Fruit fly (Drosophila melanogaster) whole organism, embryonic: ENCODE results near the gene CG12691.

ENCODE experiments used
- Aef1 ChIP-seq: fragments of 200-800 bp; sonication (Bioruptor generic); IDR thresholded peaks from 3 replicates; pipeline ENCODE4 v1.3.6; 2022; ENCODE audit warnings: missing biosample characterization, missing genetic modification characterization
- Atf6 ChIP-seq: fragments of 200-800 bp; sonication (Bioruptor generic); IDR thresholded peaks from 2 replicates; pipeline ENCODE4 v1.3.6; 2022; ENCODE audit warnings: missing biosample characterization, missing genetic modification characterization
- CG10543 ChIP-seq: fragments of 200-800 bp; sonication (Bioruptor generic); optimal IDR thresholded peaks from 3 replicates; lab custom pipeline; 2017; ENCODE audit warnings: missing biosample characterization, mild to moderate bottlenecking, missing genetic modification characterization, moderate library complexity
- CG10979 ChIP-seq: fragments of 200-800 bp; sonication (Bioruptor generic); optimal IDR thresholded peaks from 2 replicates; lab custom pipeline; 2018; ENCODE audit warnings: missing biosample characterization, mild to moderate bottlenecking, missing genetic modification characterization, moderate library complexity
- CG11504 ChIP-seq: fragments of 200-800 bp; sonication (Bioruptor generic); optimal IDR thresholded peaks from 3 replicates; lab custom pipeline; 2019; ENCODE audit warnings: missing biosample characterization, mild to moderate bottlenecking, missing genetic modification characterization, moderate library complexity
- CG14667 ChIP-seq: fragments of 200-800 bp; sonication (Bioruptor generic); IDR thresholded peaks from 2 replicates; pipeline ENCODE4 v1.3.6; 2022; ENCODE audit warnings: missing biosample characterization, missing genetic modification characterization
- CG14710 ChIP-seq: fragments of 200-800 bp; sonication (Bioruptor generic); optimal IDR thresholded peaks from 3 replicates; lab custom pipeline; 2019; ENCODE audit warnings: missing biosample characterization, mild to moderate bottlenecking, missing genetic modification characterization, moderate library complexity
- CG15073 ChIP-seq: fragments of 200-800 bp; sonication (Bioruptor generic); optimal IDR thresholded peaks from 2 replicates; lab custom pipeline; 2016; ENCODE audit warnings: missing biosample characterization, missing genetic modification characterization
- CG15601 ChIP-seq: fragments of 200-800 bp; sonication (Bioruptor generic); optimal IDR thresholded peaks from 3 replicates; lab custom pipeline; 2019; ENCODE audit warnings: missing biosample characterization, mild to moderate bottlenecking, missing genetic modification characterization, moderate library complexity
- CG16815 ChIP-seq: fragments of 200-800 bp; sonication (Bioruptor generic); optimal IDR thresholded peaks from 3 replicates; lab custom pipeline; 2017; ENCODE audit warnings: missing biosample characterization, mild to moderate bottlenecking, missing genetic modification characterization
- CG1792 ChIP-seq: fragments of 200-800 bp; sonication (Bioruptor generic); optimal IDR thresholded peaks from 2 replicates; lab custom pipeline; 2016; ENCODE audit warnings: missing biosample characterization, missing genetic modification characterization
- CG3163 ChIP-seq: fragments of 200-800 bp; sonication (Bioruptor generic); optimal IDR thresholded peaks from 3 replicates; lab custom pipeline; 2016; ENCODE audit warnings: missing biosample characterization, missing genetic modification characterization
- CG4707 ChIP-seq: fragments of 200-800 bp; sonication (Bioruptor generic); optimal IDR thresholded peaks from 2 replicates; lab custom pipeline; 2018; ENCODE audit warnings: missing biosample characterization, mild to moderate bottlenecking, missing genetic modification characterization, moderate library complexity
- CG6683 ChIP-seq: fragments of 200-800 bp; sonication (Bioruptor generic); optimal IDR thresholded peaks from 2 replicates; lab custom pipeline; 2017; ENCODE audit warnings: missing biosample characterization, mild to moderate bottlenecking, missing genetic modification characterization, missing genetic modification reagents
- CG7271 ChIP-seq: fragments of 200-800 bp; sonication (Bioruptor generic); optimal IDR thresholded peaks from 2 replicates; lab custom pipeline; 2018; ENCODE audit warnings: missing biosample characterization, mild to moderate bottlenecking, missing genetic modification characterization, moderate library complexity
- CG7357 ChIP-seq: fragments of 200-800 bp; sonication (Bioruptor generic); IDR thresholded peaks from 3 replicates; pipeline ENCODE4 v1.3.6; 2022; ENCODE audit warnings: missing biosample characterization, missing genetic modification characterization
- CG7556 ChIP-seq: fragments of 200-800 bp; sonication (Bioruptor generic); optimal IDR thresholded peaks from 2 replicates; lab custom pipeline; 2017; ENCODE audit warnings: missing biosample characterization, mild to moderate bottlenecking, missing genetic modification characterization
- CG7839 ChIP-seq: fragments of 200-800 bp; sonication (Bioruptor generic); optimal IDR thresholded peaks from 3 replicates; lab custom pipeline; 2018; ENCODE audit warnings: missing biosample characterization, mild to moderate bottlenecking, missing genetic modification characterization, moderate library complexity
- Dip2 ChIP-seq: fragments of 200-800 bp; sonication (Bioruptor generic); IDR thresholded peaks from 2 replicates; pipeline ENCODE4 v1.3.6; 2022; ENCODE audit warnings: missing biosample characterization, missing genetic modification characterization
- Dll ChIP-seq: fragments of 200-800 bp; sonication (Bioruptor generic); IDR thresholded peaks from 4 replicates; pipeline ENCODE4 v1.3.6; 2022; ENCODE audit warnings: missing biosample characterization, missing genetic modification characterization; ENCODE audit not compliant: partially characterized antibody
- Dref ChIP-seq: fragments of 200-800 bp; sonication (Bioruptor generic); IDR thresholded peaks from 2 replicates; pipeline ENCODE4 v1.3.6; 2022; ENCODE audit warnings: missing biosample characterization, missing genetic modification characterization
- Drgx ChIP-seq: fragments of 200-800 bp; sonication (Bioruptor generic); IDR thresholded peaks from 2 replicates; pipeline ENCODE4 v1.3.6; 2022; ENCODE audit warnings: missing biosample characterization, missing genetic modification characterization
- Ets65A ChIP-seq: fragments of 200-800 bp; sonication (Bioruptor generic); peaks from one replicate; lab custom pipeline; 2016; ENCODE audit warnings: missing biosample characterization, missing genetic modification characterization
- Fer2 ChIP-seq: fragments of 200-800 bp; sonication (Bioruptor generic); optimal IDR thresholded peaks from 2 replicates; lab custom pipeline; 2018; ENCODE audit warnings: missing biosample characterization, mild to moderate bottlenecking, missing genetic modification characterization, moderate library complexity
- Hmx ChIP-seq: fragments of 200-800 bp; sonication (Bioruptor generic); optimal IDR thresholded peaks from 2 replicates; lab custom pipeline; 2016; ENCODE audit warnings: missing biosample characterization, missing genetic modification characterization
- Med ChIP-seq: fragments of 200-800 bp; sonication (Bioruptor generic); peaks from one replicate; lab custom pipeline; 2016; ENCODE audit warnings: missing biosample characterization, missing genetic modification characterization, mild to moderate bottlenecking, inconsistent platforms, moderate library complexity
- NC2α ChIP-seq: fragments of 200-800 bp; sonication (Bioruptor generic); optimal IDR thresholded peaks from 2 replicates; lab custom pipeline; 2016; ENCODE audit warnings: missing biosample characterization, missing genetic modification characterization
- Rfx ChIP-seq: fragments of 200-800 bp; sonication (Bioruptor generic); IDR thresholded peaks from 2 replicates; pipeline ENCODE4 v1.3.6; 2022; ENCODE audit warnings: missing biosample characterization, missing genetic modification characterization
- Sox102F ChIP-seq: fragments of 200-800 bp; sonication (Bioruptor generic); optimal IDR thresholded peaks from 2 replicates; lab custom pipeline; 2018; ENCODE audit warnings: missing biosample characterization, mild to moderate bottlenecking, missing genetic modification characterization, moderate library complexity
- Tbp ChIP-seq: fragments of >200 bp; optimal IDR thresholded peaks from 2 replicates; lab custom pipeline; 2018; ENCODE audit warnings: missing biosample characterization, missing genetic modification characterization
- ara ChIP-seq: fragments of 200-800 bp; sonication (Bioruptor generic); IDR thresholded peaks from 2 replicates; pipeline ENCODE4 v1.3.6; 2022; ENCODE audit warnings: missing biosample characterization, missing genetic modification characterization
- cg ChIP-seq: fragments of 200-800 bp; sonication (Bioruptor generic); optimal IDR thresholded peaks from 3 replicates; lab custom pipeline; 2019; ENCODE audit warnings: missing biosample characterization, mild to moderate bottlenecking, missing genetic modification characterization, moderate library complexity
- crp ChIP-seq, 2 experiments: fragments of 200-800 bp; sonication (Bioruptor generic); optimal IDR thresholded peaks; 2 replicates in 1 of 2; 3 replicates in 1 of 2; lab custom pipeline; 2017; ENCODE audit warnings: missing biosample characterization in 2 of 2, missing genetic modification characterization in 2 of 2, mild to moderate bottlenecking in 1 of 2, moderate library complexity in 1 of 2
- da ChIP-seq: fragments of 200-800 bp; sonication (Bioruptor generic); optimal IDR thresholded peaks from 2 replicates; lab custom pipeline; 2016; ENCODE audit warnings: missing biosample characterization, missing genetic modification characterization
- ewg ChIP-seq: fragments of 200-800 bp; sonication (Bioruptor generic); optimal IDR thresholded peaks from 3 replicates; lab custom pipeline; 2017; ENCODE audit warnings: mild to moderate bottlenecking, missing biosample characterization, missing genetic modification reagents, missing genetic modification characterization
- fd64A ChIP-seq: fragments of 200-800 bp; sonication (Bioruptor generic); optimal IDR thresholded peaks from 3 replicates; lab custom pipeline; 2018; ENCODE audit warnings: missing biosample characterization, mild to moderate bottlenecking, missing genetic modification characterization
- nom ChIP-seq: fragments of 200-800 bp; sonication (Bioruptor generic); optimal IDR thresholded peaks from 2 replicates; lab custom pipeline; 2017; ENCODE audit warnings: missing biosample characterization, missing genetic modification characterization, mild to moderate bottlenecking, moderate library complexity, missing genetic modification reagents
- pros ChIP-seq: fragments of 200-800 bp; sonication (Bioruptor generic); optimal IDR thresholded peaks from 3 replicates; lab custom pipeline; 2019; ENCODE audit warnings: missing biosample characterization, mild to moderate bottlenecking, missing genetic modification characterization, moderate library complexity
- repo ChIP-seq: fragments of 200-800 bp; sonication (Bioruptor generic); optimal IDR thresholded peaks from 2 replicates; lab custom pipeline; 2016; ENCODE audit warnings: missing biosample characterization, missing genetic modification characterization
- row ChIP-seq: fragments of 200-800 bp; sonication (Bioruptor generic); IDR thresholded peaks from 3 replicates; pipeline ENCODE4 v1.3.6; 2022; ENCODE audit warnings: missing biosample characterization, missing genetic modification characterization
- scrt ChIP-seq: fragments of 200-800 bp; sonication (Bioruptor generic); optimal IDR thresholded peaks from 2 replicates; lab custom pipeline; 2018; ENCODE audit warnings: missing biosample characterization, mild to moderate bottlenecking, missing genetic modification characterization, moderate library complexity
- sens ChIP-seq: fragments of 200-800 bp; sonication (Bioruptor generic); peaks from one replicate; lab custom pipeline; 2016; ENCODE audit warnings: missing biosample characterization, missing genetic modification characterization
- stwl ChIP-seq: fragments of 200-800 bp; sonication (Bioruptor generic); optimal IDR thresholded peaks from 3 replicates; lab custom pipeline; 2018; ENCODE audit warnings: missing biosample characterization, mild to moderate bottlenecking, missing genetic modification characterization, moderate library complexity
- z ChIP-seq: fragments of 200-800 bp; sonication (Bioruptor generic); IDR thresholded peaks from 3 replicates; pipeline ENCODE4 v1.3.6; 2022; ENCODE audit warnings: missing biosample characterization, missing genetic modification characterization
- zfh1 ChIP-seq: fragments of 200-800 bp; sonication (Bioruptor generic); IDR thresholded peaks from 3 replicates; pipeline ENCODE4 v1.3.6; 2022; ENCODE audit warnings: missing biosample characterization, missing genetic modification characterization

Gene CG12691

dm6 chrX:4225020-4225419 is 40.9 kb upstream of the CG12691 start (continued):
- TF ChIP-seq CG7271 (tag; lab: Kevin White, UChicago): no peak
- TF ChIP-seq Aef1: no peak
- TF ChIP-seq Med (GFP tag; lab: Kevin White, UChicago): peak; percentile 43
- no peak for TF ChIP-seq CG10543 (GFP tag; lab: Kevin White, UChicago)
- no peak for TF ChIP-seq CG15601
- no peak for TF ChIP-seq Atf6 (GFP tag; lab: Robert Waterston, UW)
- TF ChIP-seq CG3163 (GFP tag; lab: Kevin White, UChicago): no peak
- TF ChIP-seq CG10979 (tag; lab: Kevin White, UChicago): peak; percentile 32
- no peak for TF ChIP-seq Dip2 (GFP tag; lab: Robert Waterston, UW)
- no peak for TF ChIP-seq Hmx (GFP tag; lab: Kevin White, UChicago)
- no peak for TF ChIP-seq Sox102F (GFP tag; lab: Kevin White, UChicago)
- TF ChIP-seq Fer2 (tag; lab: Kevin White, UChicago): no peak
- peak; percentile 20 for TF ChIP-seq CG11504
- peak; percentile 9 for TF ChIP-seq CG7839
- TF ChIP-seq row (GFP tag; lab: Robert Waterston, UW): peak; percentile 12; the same call in 1 of the 3 replicates
- TF ChIP-seq zfh1 (GFP tag; lab: Robert Waterston, UW): no peak
- no peak for TF ChIP-seq NC2α (GFP tag; lab: Kevin White, UChicago)
- TF ChIP-seq CG14667 (GFP tag; lab: Robert Waterston, UW): no peak

- TF ChIP-seq z (GFP tag; lab: Robert Waterston, UW) (peak; percentile 85), Tbp (no peak), stwl (tag; lab: Kevin White, UChicago) (peak; percentile 26), Rfx (GFP tag; lab: Robert Waterston, UW) (0 out of 2 replicates have a peak, but pooled peaks have one; percentile 10), pros (GFP tag; lab: Kevin White, UChicago) (no peak), CG15073 (GFP tag; lab: Kevin White, UChicago) (peak; percentile 88), cg (peak; percentile 7), Dref (GFP tag; lab: Robert Waterston, UW) (peak; percentile 45), CG7357 (GFP tag; lab: Robert Waterston, UW) (no peak), sens (GFP tag; lab: Kevin White, UChicago) (peak; percentile 39)
Observed at dm6 chrX:4240146-4240545, 25.8 kb upstream of the CG12691 start.

dm6 chrX:4242726-4243125 is 23.2 kb upstream of the CG12691 start, which contains the start of gene Femcoat:
Gene Femcoat (minus strand): TSS chrX:4242826.
- peak; percentile 71 for TF ChIP-seq Ets65A
- no peak for TF ChIP-seq Drgx (GFP tag; lab: Robert Waterston, UW)
- TF ChIP-seq, all 482 proteins: peak for 1

DNA sequence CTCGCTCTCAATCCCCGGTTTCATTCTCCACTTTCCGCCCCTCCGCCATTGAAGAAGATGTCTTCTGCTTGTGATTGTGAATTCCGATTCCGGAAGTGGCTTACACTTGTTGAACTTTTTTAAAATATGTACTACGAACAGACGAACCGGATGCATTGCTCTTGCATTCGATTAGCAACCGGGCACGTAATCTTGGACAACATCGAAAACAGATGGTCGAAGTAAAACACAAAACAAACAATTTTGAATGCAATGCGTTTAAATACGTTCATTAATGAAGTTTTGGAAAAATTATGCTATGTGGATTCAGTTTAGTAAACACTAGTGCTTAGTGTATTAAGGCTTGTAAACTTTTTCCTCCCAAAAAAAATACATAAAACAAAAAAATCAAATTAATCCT is 19.9 kb upstream of the CG12691 start, which contains the start of gene Muc4B:
Gene Muc4B (minus strand): TSS at position 101 of the 400 bp plus-strand sequence.
- TF ChIP-seq Dll (no peak), crp (GFP tag; optimal IDR thresholded peaks at IDR 0.05; lab: Kevin White, UChicago) (no peak), CG4707 (no peak), CG16815 (GFP tag; lab: Kevin White, UChicago) (no peak), ara (no peak), da (GFP tag; lab: Kevin White, UChicago) (no peak), CG6683 (GFP tag; lab: Kevin White, UChicago) (no peak), repo (GFP tag; lab: Kevin White, UChicago) (no peak), CG7556 (GFP tag; lab: Kevin White, UChicago) (no peak), CG1792 (GFP tag; lab: Kevin White, UChicago) (no peak), scrt (no peak), row (GFP tag; lab: Robert Waterston, UW) (no peak), fd64A (GFP tag; lab: Kevin White, UChicago) (no peak), ewg (GFP tag; lab: Kevin White, UChicago) (no peak), CG14710 (no peak), nom (GFP tag; lab: Kevin White, UChicago) (no peak)
